Fruit fly (Drosophila melanogaster) whole organism, embryonic: ENCODE results near the gene arm.
A peak's percentile ranks its signal among the peaks of the same experiment; 100 is the strongest.

Experiments
- Bdp1 ChIP-seq: fragments of 200-800 bp; sonication (Bioruptor generic); optimal IDR thresholded peaks from 3 replicates; lab custom pipeline; 2016; ENCODE audit warnings: missing biosample characterization, missing genetic modification characterization
- C15 ChIP-seq: fragments of 200-800 bp; sonication (Bioruptor generic); IDR thresholded peaks from 3 replicates; pipeline ENCODE4 v1.3.6; 2022; ENCODE audit warnings: missing biosample characterization, missing genetic modification characterization
- CG10147 ChIP-seq: fragments of 200-800 bp; sonication (Bioruptor generic); optimal IDR thresholded peaks from 2 replicates; lab custom pipeline; 2019; ENCODE audit warnings: missing biosample characterization, mild to moderate bottlenecking, missing genetic modification characterization, moderate library complexity
- CG10979 ChIP-seq: fragments of 200-800 bp; sonication (Bioruptor generic); optimal IDR thresholded peaks from 2 replicates; lab custom pipeline; 2018; ENCODE audit warnings: missing biosample characterization, mild to moderate bottlenecking, missing genetic modification characterization, moderate library complexity
- CG13123 ChIP-seq: fragments of 200-800 bp; sonication (Bioruptor generic); optimal IDR thresholded peaks from 2 replicates; lab custom pipeline; 2016; ENCODE audit warnings: missing biosample characterization, missing genetic modification characterization
- CG1603 ChIP-seq: fragments of 200-800 bp; sonication (Bioruptor generic); optimal IDR thresholded peaks from 2 replicates; lab custom pipeline; 2019; ENCODE audit warnings: missing biosample characterization, mild to moderate bottlenecking, missing genetic modification characterization, moderate library complexity
- CG1647 ChIP-seq: fragments of 200-800 bp; sonication (Bioruptor generic); optimal IDR thresholded peaks from 3 replicates; lab custom pipeline; 2016; ENCODE audit warnings: missing biosample characterization, missing genetic modification characterization
- CG17361 ChIP-seq: fragments of 200-800 bp; sonication (Bioruptor generic); IDR thresholded peaks from 3 replicates; pipeline ENCODE4 v1.3.6; 2022; ENCODE audit warnings: missing biosample characterization, missing genetic modification characterization
- CG30403 ChIP-seq: fragments of 200-800 bp; sonication (Bioruptor generic); optimal IDR thresholded peaks from 3 replicates; lab custom pipeline; 2016; ENCODE audit warnings: missing biosample characterization, missing genetic modification characterization
- CG32532 ChIP-seq: fragments of 200-800 bp; sonication (Bioruptor generic); IDR thresholded peaks from 2 replicates; pipeline ENCODE4 v1.3.6; 2022; ENCODE audit warnings: missing biosample characterization, missing genetic modification characterization
- CG32767 ChIP-seq: fragments of 200-800 bp; sonication (Bioruptor generic); IDR thresholded peaks from 2 replicates; pipeline ENCODE4 v1.3.6; 2022; ENCODE audit warnings: missing biosample characterization, missing genetic modification characterization
- CG6175 ChIP-seq: fragments of 200-800 bp; sonication (Bioruptor generic); IDR thresholded peaks from 3 replicates; pipeline ENCODE4 v1.3.6; 2022; ENCODE audit warnings: missing biosample characterization, missing genetic modification characterization
- CG6689 ChIP-seq: fragments of 200-800 bp; sonication (Bioruptor generic); IDR thresholded peaks from 2 replicates; pipeline ENCODE4 v1.3.6; 2022; ENCODE audit warnings: missing biosample characterization, missing genetic modification characterization
- CG7839 ChIP-seq: fragments of 200-800 bp; sonication (Bioruptor generic); optimal IDR thresholded peaks from 3 replicates; lab custom pipeline; 2018; ENCODE audit warnings: missing biosample characterization, mild to moderate bottlenecking, missing genetic modification characterization, moderate library complexity
- CG8478 ChIP-seq: fragments of >200 bp; optimal IDR thresholded peaks from 2 replicates; lab custom pipeline; 2018
- CG9437 ChIP-seq: fragments of 200-800 bp; sonication (Bioruptor generic); optimal IDR thresholded peaks from 2 replicates; lab custom pipeline; 2018; ENCODE audit warnings: missing biosample characterization, mild to moderate bottlenecking, missing genetic modification characterization
- D19B ChIP-seq: fragments of 200-800 bp; sonication (Bioruptor generic); optimal IDR thresholded peaks from 2 replicates; lab custom pipeline; 2017; ENCODE audit warnings: missing biosample characterization, mild to moderate bottlenecking, missing genetic modification characterization
- Dip3 ChIP-seq: fragments of 200-800 bp; sonication (Bioruptor generic); optimal IDR thresholded peaks from 3 replicates; lab custom pipeline; 2016; ENCODE audit warnings: missing biosample characterization, missing genetic modification characterization
- Ets65A ChIP-seq: fragments of 200-800 bp; sonication (Bioruptor generic); peaks from one replicate; lab custom pipeline; 2016; ENCODE audit warnings: missing biosample characterization, missing genetic modification characterization
- Gsc ChIP-seq: fragments of 200-800 bp; sonication (Bioruptor generic); IDR thresholded peaks from 2 replicates; pipeline ENCODE4 v1.3.6; 2022; ENCODE audit warnings: missing biosample characterization, missing genetic modification characterization
- Hand ChIP-seq: fragments of 200-800 bp; sonication (Bioruptor generic); optimal IDR thresholded peaks from 2 replicates; lab custom pipeline; 2017; ENCODE audit warnings: mild to moderate bottlenecking, missing biosample characterization, missing genetic modification reagents, missing genetic modification characterization
- NC2β ChIP-seq: fragments of 200-800 bp; sonication (Bioruptor generic); optimal IDR thresholded peaks from 2 replicates; lab custom pipeline; 2016; ENCODE audit warnings: missing biosample characterization, missing genetic modification characterization
- Nf-YB ChIP-seq: fragments of 200-800 bp; sonication (Bioruptor generic); optimal IDR thresholded peaks from 3 replicates; lab custom pipeline; 2019; ENCODE audit warnings: missing biosample characterization, mild to moderate bottlenecking, missing genetic modification characterization, moderate library complexity
- Pdp1 ChIP-seq, 2 experiments: fragments of 200-800 bp; sonication (Bioruptor generic); optimal IDR thresholded peaks; 3 replicates each; lab custom pipeline; 2016; ENCODE audit warnings: missing biosample characterization in 2 of 2, missing genetic modification characterization in 2 of 2, mild to moderate bottlenecking in 1 of 2, moderate library complexity in 1 of 2
- Ravus ChIP-seq: fragments of 200-800 bp; sonication (Bioruptor generic); IDR thresholded peaks from 2 replicates; pipeline ENCODE4 v1.3.6; 2022; ENCODE audit warnings: missing biosample characterization, missing genetic modification characterization
- Scr ChIP-seq: fragments of 200-800 bp; sonication (Bioruptor generic); IDR thresholded peaks from 2 replicates; pipeline ENCODE4 v1.3.6; 2022; ENCODE audit warnings: missing biosample characterization, missing genetic modification characterization; ENCODE audit not compliant: partially characterized antibody
- Sin3A ChIP-seq: fragments of >200 bp; optimal IDR thresholded peaks from 2 replicates; lab custom pipeline; 2018
- Sox100B ChIP-seq: fragments of 200-800 bp; sonication (Bioruptor generic); optimal IDR thresholded peaks from 3 replicates; lab custom pipeline; 2018; ENCODE audit warnings: missing biosample characterization, mild to moderate bottlenecking, missing genetic modification characterization
- Sox102F ChIP-seq: fragments of 200-800 bp; sonication (Bioruptor generic); optimal IDR thresholded peaks from 2 replicates; lab custom pipeline; 2018; ENCODE audit warnings: missing biosample characterization, mild to moderate bottlenecking, missing genetic modification characterization, moderate library complexity
- TFAM ChIP-seq: fragments of 200-800 bp; sonication (Bioruptor generic); optimal IDR thresholded peaks from 2 replicates; lab custom pipeline; 2017; ENCODE audit warnings: missing biosample characterization, missing genetic modification characterization, inconsistent platforms
- Tbp ChIP-seq: fragments of >200 bp; optimal IDR thresholded peaks from 2 replicates; lab custom pipeline; 2018; ENCODE audit warnings: missing biosample characterization, missing genetic modification characterization
- ci ChIP-seq: fragments of 200-800 bp; sonication (Bioruptor generic); IDR thresholded peaks from 3 replicates; pipeline ENCODE4 v1.3.6; 2022; ENCODE audit warnings: missing biosample characterization, missing genetic modification characterization
- crol ChIP-seq: fragments of 200-800 bp; sonication (Bioruptor generic); IDR thresholded peaks from 2 replicates; pipeline ENCODE4 v1.3.6; 2022; ENCODE audit warnings: missing biosample characterization, missing genetic modification characterization
- dm ChIP-seq: fragments of 200-800 bp; sonication (Bioruptor generic); optimal IDR thresholded peaks from 3 replicates; lab custom pipeline; 2016; ENCODE audit warnings: missing biosample characterization, missing genetic modification characterization
- dmrt11E ChIP-seq: fragments of 200-800 bp; sonication (Bioruptor generic); optimal IDR thresholded peaks from 3 replicates; lab custom pipeline; 2018; ENCODE audit warnings: missing biosample characterization, mild to moderate bottlenecking, missing genetic modification characterization, moderate library complexity
- en ChIP-seq: fragments of 200-800 bp; sonication (Bioruptor generic); optimal IDR thresholded peaks from 2 replicates; lab custom pipeline; 2016; ENCODE audit warnings: missing biosample characterization, missing genetic modification characterization
- fd64A ChIP-seq: fragments of 200-800 bp; sonication (Bioruptor generic); optimal IDR thresholded peaks from 3 replicates; lab custom pipeline; 2018; ENCODE audit warnings: missing biosample characterization, mild to moderate bottlenecking, missing genetic modification characterization
- gsb ChIP-seq: fragments of 200-800 bp; sonication (Bioruptor generic); IDR thresholded peaks from 2 replicates; pipeline ENCODE4 v1.3.6; 2022; ENCODE audit warnings: missing biosample characterization, missing genetic modification characterization
- inv ChIP-seq: fragments of 200-800 bp; sonication (Bioruptor generic); IDR thresholded peaks from 2 replicates; pipeline ENCODE4 v1.3.6; 2022; ENCODE audit warnings: missing biosample characterization, missing genetic modification characterization; ENCODE audit not compliant: partially characterized antibody
- mirr ChIP-seq: fragments of 200-800 bp; sonication (Bioruptor generic); optimal IDR thresholded peaks from 3 replicates; lab custom pipeline; 2018; ENCODE audit warnings: missing biosample characterization, mild to moderate bottlenecking, missing genetic modification characterization
- nerfin-2 ChIP-seq: fragments of 200-800 bp; sonication (Bioruptor generic); IDR thresholded peaks from 2 replicates; pipeline ENCODE4 v1.3.6; 2022; ENCODE audit warnings: missing biosample characterization, missing genetic modification characterization; ENCODE audit not compliant: partially characterized antibody
- oc ChIP-seq: fragments of 200-800 bp; sonication (Bioruptor generic); optimal IDR thresholded peaks from 2 replicates; lab custom pipeline; 2018; ENCODE audit warnings: missing biosample characterization, mild to moderate bottlenecking, missing genetic modification characterization, moderate library complexity
- pum ChIP-seq: fragments of 200-800 bp; sonication (Bioruptor generic); optimal IDR thresholded peaks from 2 replicates; lab custom pipeline; 2016; ENCODE audit warnings: missing biosample characterization, missing genetic modification characterization
- pzg ChIP-seq: fragments of 200-800 bp; sonication (Bioruptor generic); optimal IDR thresholded peaks from 3 replicates; lab custom pipeline; 2018; ENCODE audit warnings: missing biosample characterization, mild to moderate bottlenecking, missing genetic modification characterization, moderate library complexity
- ro ChIP-seq: fragments of 200-800 bp; sonication (Bioruptor generic); IDR thresholded peaks from 2 replicates; pipeline ENCODE4 v1.3.6; 2022; ENCODE audit warnings: missing biosample characterization, missing genetic modification characterization
- slou ChIP-seq: fragments of 200-800 bp; sonication (Bioruptor generic); optimal IDR thresholded peaks from 3 replicates; lab custom pipeline; 2016; ENCODE audit warnings: missing biosample characterization, missing genetic modification characterization
- sr ChIP-seq: fragments of 200-800 bp; sonication (Bioruptor generic); IDR thresholded peaks from 3 replicates; pipeline ENCODE4 v1.3.6; 2022; ENCODE audit warnings: missing biosample characterization, missing genetic modification characterization
- stc ChIP-seq: fragments of 200-800 bp; sonication (Bioruptor generic); IDR thresholded peaks from 2 replicates; pipeline ENCODE4 v1.3.6; 2022; ENCODE audit warnings: missing biosample characterization, missing genetic modification characterization
- tgo ChIP-seq: fragments of 200-800 bp; sonication (Bioruptor generic); IDR thresholded peaks from 3 replicates; pipeline ENCODE4 v1.3.6; 2022; ENCODE audit warnings: missing biosample characterization, missing genetic modification characterization
- tio ChIP-seq: fragments of 200-800 bp; sonication (Bioruptor generic); optimal IDR thresholded peaks from 2 replicates; lab custom pipeline; 2017; ENCODE audit warnings: missing biosample characterization, missing genetic modification characterization, inconsistent platforms
- tup ChIP-seq: fragments of 200-800 bp; sonication (Bioruptor generic); optimal IDR thresholded peaks from 2 replicates; lab custom pipeline; 2016; ENCODE audit warnings: missing biosample characterization, mild to moderate bottlenecking, missing genetic modification characterization, moderate library complexity
- unc-4 ChIP-seq: fragments of 200-800 bp; sonication (Bioruptor generic); IDR thresholded peaks from 2 replicates; pipeline ENCODE4 v1.3.6; 2022; ENCODE audit warnings: missing biosample characterization, missing genetic modification characterization; ENCODE audit not compliant: partially characterized antibody

Gene arm

DNA sequence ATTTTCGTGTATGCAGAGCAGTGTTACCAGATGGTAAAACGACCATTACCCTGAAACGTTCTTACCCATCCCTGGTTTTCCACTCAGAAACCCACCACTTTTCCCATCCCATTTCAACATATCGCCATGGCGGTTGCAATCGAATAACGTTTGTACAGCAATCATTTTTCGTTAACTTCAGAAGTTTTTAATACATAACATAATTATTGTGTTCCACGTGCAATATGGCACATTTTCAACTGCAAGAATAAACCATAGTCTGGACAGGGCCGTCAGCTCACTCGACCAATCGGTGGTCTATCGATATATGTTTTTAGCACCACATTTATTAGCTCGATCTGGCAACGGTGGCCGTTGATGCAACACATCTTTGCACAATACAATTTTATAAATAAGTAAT, 10.5 kb downstream of the arm start, which contains the start of the genes trr and mRpL16 (continued):
- TF ChIP-seq sr (no peak), tio (GFP tag; lab: Kevin White, UChicago) (no peak), CG10979 (peak; percentile 32), tgo (GFP tag; lab: Robert Waterston, UW) (0 out of 3 replicates have a peak, but pooled peaks have one; percentile 17), NC2β (GFP tag; lab: Kevin White, UChicago) (no peak), CG32767 (GFP tag; lab: Robert Waterston, UW) (no peak), Pdp1 (GFP tag; optimal IDR thresholded peaks at IDR 0.05; lab: Kevin White, UChicago) (peak; percentile 34 to 85), nerfin-2 (GFP tag; lab: Robert Waterston, UW) (peak; percentile 51; the same call in 1 of the 2 replicates), Nf-YB (GFP tag; lab: Kevin White, UChicago) (no peak), CG7839 (no peak), Hand (GFP tag; lab: Kevin White, UChicago) (no peak), Sox102F (no peak), Sin3A (peak; percentile 97), dmrt11E (tag; lab: Kevin White, UChicago) (peak; percentile 31), pum (peak; percentile 33), Ravus (GFP tag; lab: Robert Waterston, UW) (no peak), Gsc (no peak), CG32532 (GFP tag; lab: Robert Waterston, UW) (peak; percentile 64), Dip3 (GFP tag; lab: Kevin White, UChicago) (peak; percentile 34), oc (tag; lab: Kevin White, UChicago) (no peak), CG10147 (GFP tag; lab: Kevin White, UChicago) (no peak), CG13123 (no peak), CG9437 (no peak), en (GFP tag; lab: Kevin White, UChicago) (no peak), Ets65A (GFP tag; lab: Kevin White, UChicago) (peak; percentile 86), ro (no peak), D19B (GFP tag; lab: Kevin White, UChicago) (no peak), fd64A (no peak), CG1603 (tag; lab: Kevin White, UChicago) (peak; percentile 85), Bdp1 (GFP tag; lab: Kevin White, UChicago) (no peak), CG6689 (GFP tag; lab: Robert Waterston, UW) (0 out of 2 replicates have a peak, but pooled peaks have one; percentile 36), crol (GFP tag; lab: Robert Waterston, UW) (no peak), pzg (GFP tag; lab: Kevin White, UChicago) (peak; percentile 88), CG1647 (GFP tag; lab: Kevin White, UChicago) (no peak), TFAM (no peak), gsb (GFP tag; lab: Robert Waterston, UW) (no peak), Sox100B (no peak), unc-4 (GFP tag; lab: Robert Waterston, UW) (peak; percentile 80), CG17361 (no peak; the same call in 2 of the 3 replicates), CG30403 (GFP tag; lab: Kevin White, UChicago) (peak; percentile 18), Tbp (GFP tag; lab: Kevin White, UChicago) (no peak), stc (no peak), slou (GFP tag; lab: Kevin White, UChicago) (no peak), mirr (GFP tag; lab: Kevin White, UChicago) (peak; percentile 40), CG8478 (no peak), CG6175 (GFP tag; lab: Robert Waterston, UW) (peak; percentile 92), ci (0 out of 3 replicates have a peak, but pooled peaks have one; percentile 43), C15 (GFP tag; lab: Robert Waterston, UW) (no peak), inv (GFP tag; lab: Robert Waterston, UW) (peak; percentile 58), dm (GFP tag; lab: Kevin White, UChicago) (peak; percentile 24), tup (GFP tag; lab: Kevin White, UChicago) (no peak), Scr (peak; percentile 83)
